Fruit fly (Drosophila melanogaster) whole organism, prepupa: ENCODE results near the gene Caper.

Experiments used
- Blimp-1 ChIP-seq: fragments of 200-800 bp; sonication (Bioruptor generic); optimal IDR thresholded peaks from 3 replicates; lab custom pipeline; 2017; ENCODE audit warnings: missing biosample characterization, missing genetic modification characterization, mild to moderate bottlenecking, moderate library complexity, missing genetic modification reagents
- CG10631 ChIP-seq: fragments of 200-800 bp; sonication (Bioruptor generic); optimal IDR thresholded peaks from 2 replicates; lab custom pipeline; 2016; ENCODE audit warnings: missing biosample characterization, missing genetic modification characterization
- CG11294 ChIP-seq: fragments of 200-800 bp; sonication (Bioruptor generic); IDR thresholded peaks from 2 replicates; pipeline ENCODE4 v1.3.6; 2022; ENCODE audit warnings: missing biosample characterization, missing genetic modification characterization
- CG16779 ChIP-seq: fragments of 200-800 bp; sonication (Bioruptor generic); optimal IDR thresholded peaks from 3 replicates; lab custom pipeline; 2017; ENCODE audit warnings: missing biosample characterization, mild to moderate bottlenecking, missing genetic modification characterization
- CG31627 ChIP-seq: fragments of 200-800 bp; sonication (Bioruptor generic); optimal IDR thresholded peaks from 3 replicates; lab custom pipeline; 2016; ENCODE audit warnings: missing biosample characterization, missing genetic modification characterization
- CG34406 ChIP-seq: fragments of 200-800 bp; sonication (Bioruptor generic); optimal IDR thresholded peaks from 3 replicates; lab custom pipeline; 2016; ENCODE audit warnings: missing biosample characterization, missing genetic modification characterization
- CG3919 ChIP-seq: fragments of 200-800 bp; sonication (Bioruptor generic); optimal IDR thresholded peaks from 3 replicates; lab custom pipeline; 2016; ENCODE audit warnings: missing biosample characterization, missing genetic modification characterization
- CG6163 ChIP-seq: fragments of 200-800 bp; sonication (Bioruptor generic); IDR thresholded peaks from 3 replicates; pipeline ENCODE4 v1.3.6; 2022; ENCODE audit warnings: missing biosample characterization, missing genetic modification characterization
- CG6854 ChIP-seq: fragments of 200-800 bp; sonication (Bioruptor generic); optimal IDR thresholded peaks from 2 replicates; lab custom pipeline; 2017; ENCODE audit warnings: missing biosample characterization, mild to moderate bottlenecking, missing genetic modification characterization
- CG8632 ChIP-seq: fragments of 200-800 bp; sonication (Bioruptor generic); optimal IDR thresholded peaks from 3 replicates; lab custom pipeline; 2016; ENCODE audit warnings: missing biosample characterization, missing genetic modification characterization
- CG9139 ChIP-seq: fragments of 200-800 bp; sonication (Bioruptor generic); optimal IDR thresholded peaks from 3 replicates; lab custom pipeline; 2017; ENCODE audit warnings: missing biosample characterization, mild to moderate bottlenecking, missing genetic modification characterization
- Eip78C ChIP-seq: fragments of 200-800 bp; sonication (Bioruptor generic); peaks from one replicate; lab custom pipeline; 2016; ENCODE audit warnings: missing biosample characterization, missing genetic modification characterization
- Eip93F ChIP-seq: fragments of 200-800 bp; sonication (Bioruptor generic); optimal IDR thresholded peaks from 2 replicates; lab custom pipeline; 2016; ENCODE audit warnings: missing biosample characterization, mild to moderate bottlenecking, missing genetic modification characterization
- Hr4 ChIP-seq: fragments of 200-800 bp; sonication (Bioruptor generic); optimal IDR thresholded peaks from 3 replicates; lab custom pipeline; 2016; ENCODE audit warnings: missing biosample characterization, missing genetic modification characterization
- Sox102F ChIP-seq: fragments of 200-800 bp; sonication (Bioruptor generic); optimal IDR thresholded peaks from 2 replicates; lab custom pipeline; 2016; ENCODE audit warnings: missing biosample characterization, mild to moderate bottlenecking, missing genetic modification characterization
- achi ChIP-seq: fragments of 200-800 bp; sonication (Bioruptor generic); optimal IDR thresholded peaks from 3 replicates; lab custom pipeline; 2016; ENCODE audit warnings: missing biosample characterization, missing genetic modification characterization
- cyc ChIP-seq: fragments of 200-800 bp; sonication (Bioruptor generic); optimal IDR thresholded peaks from 3 replicates; lab custom pipeline; 2016; ENCODE audit warnings: missing biosample characterization, missing genetic modification characterization
- dac ChIP-seq: fragments of 200-800 bp; sonication (Bioruptor generic); optimal IDR thresholded peaks from 2 replicates; lab custom pipeline; 2017; ENCODE audit warnings: missing biosample characterization, mild to moderate bottlenecking, missing genetic modification characterization
- dsx ChIP-seq: fragments of 200-800 bp; optimal IDR thresholded peaks from 3 replicates; lab custom pipeline; 2019; ENCODE audit warnings: missing biosample characterization, mild to moderate bottlenecking, missing genetic modification characterization, moderate library complexity; ENCODE audit not compliant: poor library complexity, severe bottlenecking
- fd59A ChIP-seq: fragments of 200-800 bp; sonication (Bioruptor generic); optimal IDR thresholded peaks from 2 replicates; lab custom pipeline; 2017; ENCODE audit warnings: missing biosample characterization, mild to moderate bottlenecking, missing genetic modification characterization, missing genetic modification reagents
- fkh ChIP-seq: fragments of 200-800 bp; sonication (Bioruptor generic); optimal IDR thresholded peaks from 3 replicates; lab custom pipeline; 2017; ENCODE audit warnings: missing biosample characterization, mild to moderate bottlenecking, missing genetic modification characterization, moderate library complexity
- net ChIP-seq: fragments of 200-800 bp; sonication (Bioruptor generic); optimal IDR thresholded peaks from 3 replicates; lab custom pipeline; 2016; ENCODE audit warnings: missing biosample characterization, missing genetic modification characterization
- spab ChIP-seq: fragments of 200-800 bp; sonication (Bioruptor generic); optimal IDR thresholded peaks from 2 replicates; lab custom pipeline; 2017; ENCODE audit warnings: missing biosample characterization, mild to moderate bottlenecking, missing genetic modification characterization, missing genetic modification reagents
- ss ChIP-seq, 2 experiments: fragments of 200-800 bp; sonication (Bioruptor generic); optimal IDR thresholded peaks; 2 replicates in 1 of 2; 3 replicates in 1 of 2; lab custom pipeline; 2017 to 2018; ENCODE audit warnings: mild to moderate bottlenecking in 2 of 2, missing biosample characterization in 2 of 2, missing genetic modification characterization in 2 of 2, moderate library complexity in 1 of 2
- svp ChIP-seq: fragments of 200-800 bp; sonication (Bioruptor generic); peaks from one replicate; lab custom pipeline; 2016; ENCODE audit warnings: missing biosample characterization, missing genetic modification characterization
- vri ChIP-seq: fragments of 200-800 bp; sonication (Bioruptor generic); optimal IDR thresholded peaks from 3 replicates; lab custom pipeline; 2016; ENCODE audit warnings: missing biosample characterization, mild to moderate bottlenecking, missing genetic modification characterization

Gene Caper

dm6 chr2L:7082203-7082602 is 49.7 kb downstream of the Caper start:
- TF ChIP-seq CG6163, result no peak
- TF ChIP-seq Blimp-1, result peak; percentile 94
- TF ChIP-seq CG8632 (GFP tag; lab: Kevin White, UChicago), result no peak
- TF ChIP-seq cyc (GFP tag; lab: Kevin White, UChicago), result no peak
- TF ChIP-seq CG6854 (GFP tag; lab: Kevin White, UChicago), result no peak
- no peak for TF ChIP-seq net (GFP tag; lab: Kevin White, UChicago)
- no peak for TF ChIP-seq Sox102F (GFP tag; lab: Kevin White, UChicago)
- no peak for TF ChIP-seq fkh
- no peak for TF ChIP-seq fd59A
- no peak for TF ChIP-seq CG31627 (GFP tag; lab: Kevin White, UChicago)
- no peak for TF ChIP-seq Hr4 (GFP tag; lab: Kevin White, UChicago)
- no peak for TF ChIP-seq CG34406 (GFP tag; lab: Kevin White, UChicago)
- TF ChIP-seq CG16779 (tag; lab: Kevin White, UChicago), result no peak
- TF ChIP-seq vri (GFP tag; lab: Kevin White, UChicago), result peak; percentile 16
- TF ChIP-seq achi (GFP tag; lab: Kevin White, UChicago), result no peak
- TF ChIP-seq Eip93F, result no peak
- no peak for TF ChIP-seq CG11294 (GFP tag; lab: Robert Waterston, UW)
- no peak for TF ChIP-seq svp (GFP tag; lab: Kevin White, UChicago)

DNA sequence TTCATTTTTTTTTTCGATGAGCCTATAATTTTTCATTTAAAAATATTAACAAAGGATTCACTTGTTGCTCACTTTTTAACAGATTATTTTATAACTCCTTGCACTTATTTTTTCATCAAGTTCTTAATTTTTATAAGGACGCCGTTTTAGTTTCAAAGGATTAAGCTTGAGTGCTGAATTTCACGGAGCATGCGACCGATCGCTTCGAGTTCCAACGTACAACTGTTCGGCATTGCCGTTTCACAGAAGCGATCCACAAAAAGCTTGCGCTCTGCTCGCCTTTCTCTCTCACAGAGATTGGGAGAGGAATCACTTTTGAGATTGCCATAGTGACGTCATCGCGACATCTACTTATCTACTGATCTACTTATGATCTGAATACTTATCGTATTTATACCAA is 51.9 kb downstream of the Caper start, which contains the start of gene Pvf2:
Gene Pvf2 (minus strand): TSS at position 226 of the 400 bp plus-strand sequence.
- TF ChIP-seq CG10631 (GFP tag; lab: Kevin White, UChicago), result no peak
- TF ChIP-seq Eip78C (GFP tag; lab: Kevin White, UChicago), result peak; percentile 71
- peak; percentile 49 for TF ChIP-seq CG9139
- TF ChIP-seq dac (GFP tag; lab: Kevin White, UChicago), result no peak
- peak in 1 of 2 experiments; percentile 12 for TF ChIP-seq ss (GFP tag; optimal IDR thresholded peaks at IDR 0.05; lab: Kevin White, UChicago)
- TF ChIP-seq spab (GFP tag; lab: Kevin White, UChicago), result no peak
- TF ChIP-seq svp (GFP tag; lab: Kevin White, UChicago), result peak; percentile 34
- TF ChIP-seq dsx (GFP tag; lab: Kevin White, UChicago), result peak; percentile 25
- peak; percentile 13 for TF ChIP-seq CG3919 (GFP tag; lab: Kevin White, UChicago)
